Worm (Caenorhabditis elegans) whole organism, L4 larva: ENCODE results near the gene nhr-196.

Experiments
- F26F4.8 ChIP-seq: fragments of 200-800 bp; sonication (Bioruptor generic); conservative IDR thresholded peaks from 2 replicates; pipeline ENCODE4 v1.3.6; 2022; ENCODE audit warnings: missing genetic modification characterization, missing compliant biosample characterization
- R02D3.7 ChIP-seq: fragments of 150-350 bp; sonication (generic microtip); optimal IDR thresholded peaks from 3 replicates; lab custom pipeline; 2014; ENCODE audit warnings: missing biosample characterization, missing genetic modification characterization
- T26A8.4 ChIP-seq: fragments of 200-800 bp; sonication (Bioruptor generic); IDR thresholded peaks from 2 replicates; pipeline ENCODE4 v1.3.6; 2022; ENCODE audit warnings: missing genetic modification characterization, missing compliant biosample characterization
- ZK546.5 ChIP-seq, 2 experiments: sonication (generic microtip); optimal IDR thresholded peaks; 2 replicates each; lab custom pipeline; 2017; ENCODE audit warnings: missing biosample characterization in 2 of 2, missing genetic modification characterization in 2 of 2
- ama-1 ChIP-seq: fragments of 150-350 bp; optimal IDR thresholded peaks from 2 replicates; lab custom pipeline; 2014; ENCODE audit warnings: inconsistent platforms, mixed read lengths
- arid-1 ChIP-seq: fragments of 200-800 bp; sonication (Bioruptor generic); conservative IDR thresholded peaks from 2 replicates; pipeline ENCODE4 v1.3.6; 2022; ENCODE audit warnings: missing genetic modification reagents, missing genetic modification characterization, missing compliant biosample characterization
- attf-4 ChIP-seq: sonication (generic microtip); optimal IDR thresholded peaks from 3 replicates; lab custom pipeline; 2017; ENCODE audit warnings: missing biosample characterization, missing genetic modification characterization
- ceh-32 ChIP-seq: sonication (generic microtip); optimal IDR thresholded peaks from 2 replicates; lab custom pipeline; 2016; ENCODE audit warnings: mild to moderate bottlenecking, missing genetic modification characterization, missing compliant biosample characterization; ENCODE audit not compliant: poor library complexity
- ceh-62 ChIP-seq: sonication (generic microtip); optimal IDR thresholded peaks from 2 replicates; lab custom pipeline; 2017; ENCODE audit warnings: missing biosample characterization, missing genetic modification characterization
- daf-12 ChIP-seq: fragments of 150-350 bp; optimal IDR thresholded peaks from 2 replicates; lab custom pipeline; 2014; ENCODE audit warnings: missing biosample characterization, missing genetic modification reagents, missing genetic modification characterization
- daf-19 ChIP-seq: fragments of 200-800 bp; sonication (Bioruptor generic); conservative IDR thresholded peaks from 2 replicates; pipeline ENCODE4 v1.3.6; 2022; ENCODE audit warnings: missing genetic modification characterization, missing compliant biosample characterization
- duxl-1 ChIP-seq: sonication (generic microtip); optimal IDR thresholded peaks from 2 replicates; lab custom pipeline; 2016; ENCODE audit warnings: mild to moderate bottlenecking, missing genetic modification characterization, moderate library complexity, missing compliant biosample characterization; ENCODE audit not compliant: poor library complexity
- egl-43 ChIP-seq: fragments of 200-800 bp; sonication (Bioruptor generic); IDR thresholded peaks from 2 replicates; pipeline ENCODE4 v1.3.6; 2022; ENCODE audit warnings: missing genetic modification reagents, missing genetic modification characterization, missing compliant biosample characterization
- hlh-30 ChIP-seq: sonication (generic microtip); optimal IDR thresholded peaks from 2 replicates; lab custom pipeline; 2017; ENCODE audit warnings: antibody characterized with exemption, mild to moderate bottlenecking, missing genetic modification characterization, missing compliant biosample characterization; ENCODE audit not compliant: insufficient read depth
- jun-1 ChIP-seq: fragments of 150-350 bp; optimal IDR thresholded peaks from 2 replicates; lab custom pipeline; 2014; ENCODE audit warnings: missing biosample characterization, missing genetic modification reagents, missing genetic modification characterization
- madf-5 ChIP-seq, 2 experiments: fragments of 200-800 bp; sonication (Bioruptor generic); IDR thresholded peaks; 2 replicates each; pipeline ENCODE4 v1.3.6; 2022; ENCODE audit warnings: missing compliant biosample characterization in 2 of 2, missing genetic modification characterization in 2 of 2
- mes-2 ChIP-seq: sonication (generic microtip); optimal IDR thresholded peaks from 2 replicates; lab custom pipeline; 2016; ENCODE audit warnings: missing genotype, mild to moderate bottlenecking, missing genetic modification characterization, missing compliant biosample characterization; ENCODE audit not compliant: poor library complexity, severe bottlenecking
- mxl-2 ChIP-seq: fragments of 200-800 bp; sonication (Bioruptor generic); conservative IDR thresholded peaks from 2 replicates; pipeline ENCODE4 v1.3.6; 2022; ENCODE audit warnings: missing genetic modification reagents, missing genetic modification characterization, missing compliant biosample characterization
- mxl-3 ChIP-seq: fragments of 200-800 bp; sonication (Bioruptor generic); optimal IDR thresholded peaks from 2 replicates; lab custom pipeline; 2018; ENCODE audit warnings: mild to moderate bottlenecking, missing genetic modification characterization, missing compliant biosample characterization
- nhr-10 ChIP-seq: fragments of 150-350 bp; optimal IDR thresholded peaks from 2 replicates; lab custom pipeline; 2014; ENCODE audit warnings: missing biosample characterization, missing genetic modification characterization
- nhr-237 ChIP-seq: sonication (generic microtip); optimal IDR thresholded peaks from 2 replicates; lab custom pipeline; 2017; ENCODE audit warnings: missing biosample characterization, missing genetic modification characterization
- nhr-25 ChIP-seq: sonication (generic microtip); optimal IDR thresholded peaks from 2 replicates; lab custom pipeline; 2017; ENCODE audit warnings: missing genetic modification characterization, mild to moderate bottlenecking, missing compliant biosample characterization, antibody characterized with exemption, moderate library complexity, borderline replicate concordance; ENCODE audit not compliant: insufficient read depth
- nhr-41 ChIP-seq: fragments of 200-800 bp; sonication (Bioruptor generic); IDR thresholded peaks from 2 replicates; pipeline ENCODE4 v1.3.6; 2022; ENCODE audit warnings: missing genetic modification reagents, missing genetic modification characterization, missing compliant biosample characterization
- nhr-6 ChIP-seq: fragments of 150-350 bp; optimal IDR thresholded peaks from 2 replicates; lab custom pipeline; 2014; ENCODE audit warnings: missing biosample characterization, missing genetic modification characterization
- pha-4 ChIP-seq, 2 experiments: fragments of 150-350 bp in 1 of 2; fragments of 200-800 bp in 1 of 2; sonication (Bioruptor generic) in 1 of 2; IDR thresholded peaks in 1 of 2; optimal IDR thresholded peaks in 1 of 2; 2 replicates each; pipeline versions ENCODE4 v1.3.6 to Lab custom; 2014 to 2022; ENCODE audit warnings: missing genetic modification characterization in 2 of 2, missing genetic modification reagents in 2 of 2, missing biosample characterization in 1 of 2, missing compliant biosample characterization in 1 of 2
- php-3 ChIP-seq: fragments of 200-800 bp; sonication (Bioruptor generic); IDR thresholded peaks from 2 replicates; pipeline ENCODE4 v1.3.6; 2022; ENCODE audit warnings: missing genetic modification reagents, missing genetic modification characterization, missing compliant biosample characterization
- pqm-1 ChIP-seq: sonication (generic microtip); optimal IDR thresholded peaks from 2 replicates; lab custom pipeline; 2017; ENCODE audit warnings: missing biosample characterization, missing genetic modification characterization
- rbr-2 ChIP-seq: sonication (generic microtip); optimal IDR thresholded peaks from 2 replicates; lab custom pipeline; 2016; ENCODE audit warnings: missing genotype, missing genetic modification characterization, missing compliant biosample characterization
- spr-3 ChIP-seq: fragments of 200-800 bp; sonication (Bioruptor generic); optimal IDR thresholded peaks from 2 replicates; lab custom pipeline; 2018; ENCODE audit warnings: mild to moderate bottlenecking, missing genetic modification characterization, missing compliant biosample characterization
- tag-97 ChIP-seq: fragments of 200-800 bp; sonication (Bioruptor generic); IDR thresholded peaks from 2 replicates; pipeline ENCODE4 v1.3.6; 2022; ENCODE audit warnings: missing genetic modification characterization, missing compliant biosample characterization
- tra-1 ChIP-seq: fragments of 200-800 bp; sonication (Bioruptor generic); IDR thresholded peaks from 2 replicates; pipeline ENCODE4 v1.3.6; 2022; ENCODE audit warnings: missing genetic modification reagents, missing genetic modification characterization, missing compliant biosample characterization
- unc-62 ChIP-seq, 3 experiments: fragments of 150-350 bp in 1 of 3; sonication (generic microtip); optimal IDR thresholded peaks in 2 of 3; peaks in 1 of 3; 1 replicate in 1 of 3; 2 replicates in 2 of 3; lab custom pipeline; 2014 to 2017; ENCODE audit warnings: missing biosample characterization in 3 of 3, missing genetic modification characterization in 3 of 3, missing genetic modification reagents in 3 of 3, missing genotype in 1 of 3
- zfp-2 ChIP-seq: sonication (generic microtip); optimal IDR thresholded peaks from 2 replicates; lab custom pipeline; 2016; ENCODE audit warnings: mild to moderate bottlenecking, missing genetic modification characterization, missing compliant biosample characterization
- zip-2 ChIP-seq: fragments of 150-350 bp; optimal IDR thresholded peaks from 2 replicates; lab custom pipeline; 2014; ENCODE audit warnings: missing biosample characterization, missing genetic modification characterization
- ztf-7 ChIP-seq: fragments of 150-350 bp; optimal IDR thresholded peaks from 2 replicates; lab custom pipeline; 2014; ENCODE audit warnings: missing biosample characterization, missing genetic modification characterization

The nhr-196 gene

ce11 chrV:15689952-15690351 is 4.4 kb downstream of the nhr-196 start, which contains the start of gene nhr-268:
Gene nhr-268, plus strand, starts transcription at chrV:15690252.
- no peak for TF ChIP-seq mxl-3 (GFP tag; lab: Kevin White, UChicago)

DNA sequence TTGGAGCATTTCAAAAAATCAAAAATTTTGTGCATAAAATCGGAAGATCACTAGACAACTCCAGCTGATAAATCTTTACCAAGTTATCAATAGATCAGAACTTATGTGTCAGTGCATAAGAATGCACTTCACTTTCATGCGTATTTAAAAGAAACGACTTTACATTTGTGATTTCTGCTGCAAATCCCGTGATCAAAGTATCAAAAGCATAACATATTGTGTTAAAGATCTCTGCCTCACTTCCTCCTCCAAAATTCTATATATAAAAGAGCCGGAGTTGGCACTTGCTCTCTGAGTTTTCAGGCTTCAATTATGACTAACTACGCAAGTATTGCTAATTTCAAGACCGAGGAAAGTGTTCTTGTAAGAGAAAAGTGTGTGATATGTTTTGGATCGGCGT is 8.2 kb downstream of the nhr-196 start, which contains the start of gene nhr-198:
Gene nhr-198, plus strand, starts transcription at position 313 of the 400 bp plus-strand sequence.
- TF ChIP-seq duxl-1 (tag; lab: Kevin White, UChicago) (no peak), spr-3 (GFP tag; lab: Kevin White, UChicago) (no peak), nhr-10 (tag; lab: Kevin White, UChicago) (no peak), php-3 (GFP tag; lab: Robert Waterston, UW) (no peak), mxl-2 (no peak), zip-2 (no peak), F26F4.8 (GFP tag; lab: Robert Waterston, UW) (no peak), daf-12 (no peak), pha-4 (GFP tag; IDR thresholded peaks at IDR 0.05; lab: Robert Waterston, UW) (no peak), pha-4 (tag; optimal IDR thresholded peaks at IDR 0.05; lab: Kevin White, UChicago) (no peak), ceh-32 (no peak), attf-4 (tag; lab: Kevin White, UChicago) (no peak), arid-1 (GFP tag; lab: Robert Waterston, UW) (no peak), nhr-237 (tag; lab: Kevin White, UChicago) (no peak), daf-19 (GFP tag; lab: Robert Waterston, UW) (no peak), jun-1 (tag; lab: Kevin White, UChicago) (no peak), rbr-2 (tag; lab: Kevin White, UChicago) (no peak)

DNA sequence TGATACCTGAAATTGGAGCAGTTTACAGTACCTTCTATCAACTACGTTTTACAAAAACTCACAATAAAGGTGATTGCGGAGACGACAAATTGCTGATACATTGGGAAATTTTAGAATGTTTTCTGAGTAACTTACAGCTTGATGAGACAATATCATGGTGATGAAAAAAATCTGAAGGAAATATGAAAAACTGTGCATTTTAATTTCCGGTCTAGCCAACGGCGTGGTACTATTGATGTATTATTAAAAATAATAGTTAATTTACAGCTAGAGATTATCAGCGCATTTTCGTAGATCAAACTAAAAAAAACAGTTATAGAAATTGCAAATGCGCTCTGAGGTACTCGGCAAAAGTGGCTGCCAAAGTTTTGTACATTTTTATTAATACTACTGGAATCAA is 12.6 kb downstream of the nhr-196 start, which contains the start of gene srx-29:
Gene srx-29, minus strand, starts transcription at position 101 of the 400 bp plus-strand sequence.
- TF ChIP-seq rbr-2 (tag; lab: Kevin White, UChicago) (no peak), egl-43 (GFP tag; lab: Robert Waterston, UW) (no peak), ZK546.5 (tag; optimal IDR thresholded peaks at IDR 0.05; lab: Kevin White, UChicago) (no peak), R02D3.7 (tag; lab: Kevin White, UChicago) (no peak), pqm-1 (no peak), unc-62 (GFP tag; optimal IDR thresholded peaks at IDR 0.05 in 1 of 2; lab: Kevin White, UChicago) (no peak), unc-62 (tag; optimal IDR thresholded peaks at IDR 0.05; lab: Kevin White, UChicago) (no peak), jun-1 (tag; lab: Kevin White, UChicago) (no peak)

- TF ChIP-seq ZK546.5 (tag; optimal IDR thresholded peaks at IDR 0.05; lab: Kevin White, UChicago), result no peak
- TF ChIP-seq nhr-237 (tag; lab: Kevin White, UChicago), result no peak
- no peak for TF ChIP-seq tag-97 (GFP tag; lab: Robert Waterston, UW)
- no peak for TF ChIP-seq hlh-30
- TF ChIP-seq egl-43 (GFP tag; lab: Robert Waterston, UW), result no peak
- no peak for TF ChIP-seq spr-3 (GFP tag; lab: Kevin White, UChicago)
- no peak for TF ChIP-seq nhr-41 (GFP tag; lab: Robert Waterston, UW)
- no peak for TF ChIP-seq nhr-6 (tag; lab: Kevin White, UChicago)
- no peak for TF ChIP-seq ceh-62 (tag; lab: Kevin White, UChicago)
- TF ChIP-seq ztf-7 (tag; lab: Kevin White, UChicago), result no peak
- no peak for TF ChIP-seq T26A8.4
- no peak for TF ChIP-seq mes-2 (tag; lab: Kevin White, UChicago)
- no peak for TF ChIP-seq unc-62 (GFP tag; optimal IDR thresholded peaks at IDR 0.05 in 1 of 2; lab: Kevin White, UChicago)
- TF ChIP-seq unc-62 (tag; optimal IDR thresholded peaks at IDR 0.05; lab: Kevin White, UChicago), result no peak
- TF ChIP-seq rbr-2 (tag; lab: Kevin White, UChicago), result no peak
- TF ChIP-seq ama-1 (lab: Kevin White, UChicago), result no peak
- no peak for TF ChIP-seq nhr-25 (tag; lab: Kevin White, UChicago)
- TF ChIP-seq tra-1 (GFP tag; lab: Robert Waterston, UW), result no peak
- no peak for TF ChIP-seq madf-5 (GFP tag; IDR thresholded peaks at IDR 0.05; lab: Robert Waterston, UW)
- no peak for TF ChIP-seq zfp-2 (tag; lab: Kevin White, UChicago)
Measured at ce11 chrV:15699799-15700198, 14.3 kb downstream of the nhr-196 start, which contains the start of gene nhr-199. Gene nhr-199, minus strand, starts transcription at chrV:15699899.
